Worm (Caenorhabditis elegans) whole organism, L4/young adult: ENCODE measurements around the gene K09C4.10.

ENCODE experiments used
- W03F9.2 ChIP-seq: fragments of 150-350 bp; optimal IDR thresholded peaks from 2 replicates; lab custom pipeline; 2014; ENCODE audit warnings: missing biosample characterization, missing genetic modification characterization
- dao-5 ChIP-seq: sonication (generic microtip); optimal IDR thresholded peaks from 2 replicates; lab custom pipeline; 2016; ENCODE audit warnings: missing genotype, missing genetic modification characterization, moderate library complexity, missing compliant biosample characterization

DNA sequence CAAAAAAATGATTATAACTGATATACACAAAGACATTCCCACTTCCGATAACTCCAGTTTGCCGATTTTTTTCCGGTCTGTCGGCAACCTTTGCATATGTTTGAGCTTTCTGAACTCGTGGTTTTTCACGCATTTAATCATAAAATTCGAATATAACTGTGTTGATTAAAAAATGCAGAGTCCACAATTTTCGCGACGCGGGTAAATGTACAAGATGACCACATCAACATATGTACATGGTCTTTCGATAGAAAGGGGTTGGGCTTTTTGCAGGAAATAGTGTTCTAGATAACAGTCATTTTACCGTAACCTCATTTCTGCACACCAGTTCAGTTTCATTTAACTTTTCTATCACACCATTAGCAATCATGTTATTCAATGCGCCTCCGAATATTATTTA is 2.3 kb upstream of the K09C4.10 start, which contains the start of gene K09C4.5:
- no peak for TF ChIP-seq dao-5 (tag; lab: Kevin White, UChicago)
- no peak for TF ChIP-seq W03F9.2 (tag; lab: Kevin White, UChicago)
